Worm (Caenorhabditis elegans) whole organism, young adult: ENCODE measurements around the gene ric-8.

Experiments
- B0336.3 ChIP-seq: fragments of 200-800 bp; sonication (Bioruptor generic); IDR thresholded peaks from 2 replicates; pipeline ENCODE4 v1.3.6; 2022; ENCODE audit warnings: missing genetic modification characterization, missing compliant biosample characterization
- C06A6.2 ChIP-seq: fragments of 200-800 bp; sonication (Bioruptor generic); conservative IDR thresholded peaks from 2 replicates; pipeline ENCODE4 v1.3.6; 2022; ENCODE audit warnings: missing genetic modification characterization, missing compliant biosample characterization
- C17E4.6 ChIP-seq: fragments of 200-800 bp; sonication (Bioruptor generic); IDR thresholded peaks from 2 replicates; pipeline ENCODE4 v1.3.6; 2022; ENCODE audit warnings: missing genetic modification reagents, missing genetic modification characterization, missing compliant biosample characterization
- F33H1.4 ChIP-seq: fragments of 200-800 bp; sonication (Bioruptor generic); IDR thresholded peaks from 2 replicates; pipeline ENCODE4 v1.3.6; 2022; ENCODE audit warnings: missing genetic modification reagents, missing genetic modification characterization, missing compliant biosample characterization
- F55B11.4 ChIP-seq: sonication (generic microtip); optimal IDR thresholded peaks from 2 replicates; lab custom pipeline; 2016; ENCODE audit warnings: missing compliant biosample characterization, missing genetic modification characterization, borderline replicate concordance; ENCODE audit not compliant: insufficient read depth
- K12H6.12 ChIP-seq: fragments of 200-800 bp; sonication (Bioruptor generic); optimal IDR thresholded peaks from 2 replicates; lab custom pipeline; 2018; ENCODE audit warnings: mild to moderate bottlenecking, missing genetic modification characterization, missing compliant biosample characterization
- T26A5.8 ChIP-seq: sonication (generic microtip); optimal IDR thresholded peaks from 2 replicates; lab custom pipeline; 2016; ENCODE audit warnings: missing genetic modification characterization, missing compliant biosample characterization
- Y95B8A.8 ChIP-seq: fragments of 200-800 bp; sonication (Bioruptor generic); IDR thresholded peaks from 2 replicates; pipeline ENCODE4 v1.3.6; 2022; ENCODE audit warnings: missing genetic modification reagents, missing genetic modification characterization, missing compliant biosample characterization
- akir-1 ChIP-seq: fragments of 200-800 bp; sonication (Bioruptor generic); optimal IDR thresholded peaks from 2 replicates; lab custom pipeline; 2018; ENCODE audit warnings: mild to moderate bottlenecking, missing genetic modification characterization, moderate library complexity, missing compliant biosample characterization
- ama-1 ChIP-seq, 3 experiments: fragments of 150-350 bp in 1 of 3; sonication (generic microtip) in 2 of 3; optimal IDR thresholded peaks; 2 replicates each; lab custom pipeline; 2014 to 2018; ENCODE audit warnings: missing biosample characterization in 2 of 3, missing genetic modification characterization in 2 of 3, missing genetic modification reagents in 2 of 3
- atf-7 ChIP-seq: sonication (generic microtip); optimal IDR thresholded peaks from 2 replicates; lab custom pipeline; 2017; ENCODE audit warnings: mild to moderate bottlenecking, missing genetic modification characterization, missing compliant biosample characterization
- attf-3 ChIP-seq: fragments of 200-800 bp; sonication (Bioruptor generic); conservative IDR thresholded peaks from 2 replicates; pipeline ENCODE4 v1.3.6; 2022; ENCODE audit warnings: missing genetic modification reagents, missing genetic modification characterization, missing compliant biosample characterization
- bed-2 ChIP-seq: fragments of 200-800 bp; sonication (Bioruptor generic); IDR thresholded peaks from 2 replicates; pipeline ENCODE4 v1.3.6; 2022; ENCODE audit warnings: missing genetic modification reagents, missing genetic modification characterization, missing compliant biosample characterization
- ceh-100 ChIP-seq: fragments of 200-800 bp; sonication (Bioruptor generic); IDR thresholded peaks from 2 replicates; pipeline ENCODE4 v1.3.6; 2022; ENCODE audit warnings: missing genetic modification reagents, missing genetic modification characterization, missing compliant biosample characterization
- ceh-27 ChIP-seq: fragments of 200-800 bp; sonication (Bioruptor generic); optimal IDR thresholded peaks from 2 replicates; lab custom pipeline; 2018; ENCODE audit warnings: mild to moderate bottlenecking, missing genetic modification characterization, moderate library complexity, missing compliant biosample characterization
- ceh-58 ChIP-seq: fragments of 200-800 bp; sonication (Bioruptor generic); IDR thresholded peaks from 2 replicates; pipeline ENCODE4 v1.3.6; 2022; ENCODE audit warnings: missing genetic modification characterization, missing compliant biosample characterization
- ceh-79 ChIP-seq: sonication (generic microtip); optimal IDR thresholded peaks from 2 replicates; lab custom pipeline; 2017; ENCODE audit warnings: mild to moderate bottlenecking, missing genetic modification characterization, missing compliant biosample characterization
- ceh-91 ChIP-seq: fragments of 200-800 bp; sonication (Bioruptor generic); IDR thresholded peaks from 2 replicates; pipeline ENCODE4 v1.3.6; 2022; ENCODE audit warnings: missing genetic modification reagents, missing genetic modification characterization, missing compliant biosample characterization
- chd-7 ChIP-seq: sonication (generic microtip); optimal IDR thresholded peaks from 2 replicates; lab custom pipeline; 2016; ENCODE audit warnings: mild to moderate bottlenecking, missing genetic modification characterization, moderate library complexity, missing compliant biosample characterization
- dox-1 ChIP-seq: fragments of 200-800 bp; sonication (Bioruptor generic); IDR thresholded peaks from 2 replicates; pipeline ENCODE4 v1.3.6; 2022; ENCODE audit warnings: missing genetic modification reagents, missing genetic modification characterization, missing compliant biosample characterization
- egl-18 ChIP-seq: fragments of 200-800 bp; sonication (Bioruptor generic); IDR thresholded peaks from 2 replicates; pipeline ENCODE4 v1.3.6; 2022; ENCODE audit warnings: missing genetic modification reagents, missing genetic modification characterization, missing compliant biosample characterization
- egrh-3 ChIP-seq: fragments of 200-800 bp; sonication (Bioruptor generic); IDR thresholded peaks from 2 replicates; pipeline ENCODE4 v1.3.6; 2022; ENCODE audit warnings: missing genetic modification reagents, missing genetic modification characterization, missing compliant biosample characterization
- ekl-4 ChIP-seq: fragments of 200-800 bp; sonication (Bioruptor generic); IDR thresholded peaks from 2 replicates; pipeline ENCODE4 v1.3.6; 2022; ENCODE audit warnings: missing genetic modification reagents, missing genetic modification characterization, missing compliant biosample characterization
- ets-4 ChIP-seq: fragments of 200-800 bp; sonication (Bioruptor generic); optimal IDR thresholded peaks from 2 replicates; lab custom pipeline; 2018; ENCODE audit warnings: mild to moderate bottlenecking, missing genetic modification characterization, missing compliant biosample characterization
- fkh-3 ChIP-seq: sonication (generic microtip); optimal IDR thresholded peaks from 2 replicates; lab custom pipeline; 2016; ENCODE audit warnings: mild to moderate bottlenecking, missing genetic modification characterization, missing compliant biosample characterization
- gei-17 ChIP-seq: fragments of 200-800 bp; sonication (Bioruptor generic); optimal IDR thresholded peaks from 2 replicates; lab custom pipeline; 2018; ENCODE audit warnings: mild to moderate bottlenecking, missing genetic modification characterization, missing compliant biosample characterization
- hlh-12 ChIP-seq: sonication (generic microtip); optimal IDR thresholded peaks from 2 replicates; lab custom pipeline; 2016; ENCODE audit warnings: missing genetic modification characterization, missing compliant biosample characterization
- hlh-26 ChIP-seq: fragments of 200-800 bp; sonication (Bioruptor generic); conservative IDR thresholded peaks from 2 replicates; pipeline ENCODE4 v1.3.6; 2022; ENCODE audit warnings: missing genetic modification reagents, missing genetic modification characterization, missing compliant biosample characterization
- hsf-1 ChIP-seq: fragments of 200-800 bp; sonication (Bioruptor generic); IDR thresholded peaks from 2 replicates; pipeline ENCODE4 v1.3.6; 2022; ENCODE audit warnings: missing genetic modification reagents, missing genetic modification characterization, missing compliant biosample characterization
- lin-54 ChIP-seq: fragments of 200-800 bp; sonication (Bioruptor generic); optimal IDR thresholded peaks from 2 replicates; lab custom pipeline; 2018; ENCODE audit warnings: mild to moderate bottlenecking, missing genetic modification characterization, missing compliant biosample characterization
- lir-1 ChIP-seq: fragments of 200-800 bp; sonication (Bioruptor generic); conservative IDR thresholded peaks from 2 replicates; pipeline ENCODE4 v1.3.6; 2022; ENCODE audit warnings: missing genetic modification reagents, missing genetic modification characterization, missing compliant biosample characterization
- madf-10 ChIP-seq: sonication (generic microtip); optimal IDR thresholded peaks from 2 replicates; lab custom pipeline; 2016; ENCODE audit warnings: mild to moderate bottlenecking, missing genetic modification characterization, missing compliant biosample characterization
- nfya-2 ChIP-seq: fragments of 200-800 bp; sonication (Bioruptor generic); IDR thresholded peaks from 2 replicates; pipeline ENCODE4 v1.3.6; 2022; ENCODE audit warnings: missing genetic modification reagents, missing genetic modification characterization, missing compliant biosample characterization
- nhr-120 ChIP-seq: fragments of 200-800 bp; sonication (Bioruptor generic); IDR thresholded peaks from 2 replicates; pipeline ENCODE4 v1.3.6; 2022; ENCODE audit warnings: missing genetic modification characterization, missing compliant biosample characterization
- nhr-90 ChIP-seq: sonication (generic microtip); optimal IDR thresholded peaks from 2 replicates; lab custom pipeline; 2016; ENCODE audit warnings: missing genotype, mild to moderate bottlenecking, missing genetic modification characterization, missing compliant biosample characterization
- pha-4 ChIP-seq: fragments of 150-350 bp; sonication (generic microtip); optimal IDR thresholded peaks from 2 replicates; lab custom pipeline; 2014; ENCODE audit warnings: missing biosample characterization, missing genetic modification reagents, missing genetic modification characterization
- repo-1 ChIP-seq: sonication (generic microtip); optimal IDR thresholded peaks from 2 replicates; lab custom pipeline; 2017; ENCODE audit warnings: mild to moderate bottlenecking, missing genetic modification characterization, missing compliant biosample characterization
- sdz-38 ChIP-seq: sonication (generic microtip); optimal IDR thresholded peaks from 2 replicates; lab custom pipeline; 2016; ENCODE audit warnings: missing genotype, missing genetic modification characterization, missing compliant biosample characterization
- sea-2 ChIP-seq: fragments of 200-800 bp; sonication (Bioruptor generic); IDR thresholded peaks from 2 replicates; pipeline ENCODE4 v1.3.6; 2022; ENCODE audit warnings: missing genetic modification characterization, missing compliant biosample characterization
- snpc-1.1 ChIP-seq: sonication (generic microtip); optimal IDR thresholded peaks from 2 replicates; lab custom pipeline; 2017; ENCODE audit warnings: missing genetic modification characterization, mild to moderate bottlenecking, missing compliant biosample characterization, antibody characterized with exemption, moderate library complexity, missing genotype, missing genetic modification reagents; ENCODE audit not compliant: insufficient read depth
- snpc-1.3 ChIP-seq: sonication (generic microtip); optimal IDR thresholded peaks from 2 replicates; lab custom pipeline; 2017; ENCODE audit warnings: missing genetic modification characterization, mild to moderate bottlenecking, missing compliant biosample characterization, antibody characterized with exemption, moderate library complexity, missing genotype, missing genetic modification reagents; ENCODE audit not compliant: insufficient read depth
- somi-1 ChIP-seq: fragments of 200-800 bp; sonication (Bioruptor generic); optimal IDR thresholded peaks from 2 replicates; lab custom pipeline; 2018; ENCODE audit warnings: mild to moderate bottlenecking, missing genetic modification characterization, missing compliant biosample characterization
- tlf-1 ChIP-seq: fragments of 200-800 bp; sonication (Bioruptor generic); optimal IDR thresholded peaks from 2 replicates; lab custom pipeline; 2018; ENCODE audit warnings: mild to moderate bottlenecking, missing genetic modification characterization, missing compliant biosample characterization
- zim-3 ChIP-seq: sonication (generic microtip); optimal IDR thresholded peaks from 2 replicates; lab custom pipeline; 2017; ENCODE audit warnings: mild to moderate bottlenecking, missing genetic modification characterization, moderate library complexity, missing compliant biosample characterization
- ztf-18 ChIP-seq: sonication (generic microtip); optimal IDR thresholded peaks from 2 replicates; lab custom pipeline; 2016; ENCODE audit warnings: missing genotype, mild to moderate bottlenecking, missing genetic modification characterization, missing compliant biosample characterization
- ztf-25 ChIP-seq: fragments of 200-800 bp; sonication (Bioruptor generic); IDR thresholded peaks from 2 replicates; pipeline ENCODE4 v1.3.6; 2022; ENCODE audit warnings: missing genetic modification reagents, missing genetic modification characterization, missing compliant biosample characterization
- ztf-6 ChIP-seq: fragments of 200-800 bp; sonication (Bioruptor generic); IDR thresholded peaks from 2 replicates; pipeline ENCODE4 v1.3.6; 2022; ENCODE audit warnings: missing genetic modification reagents, missing genetic modification characterization, missing compliant biosample characterization

ric-8 gene

DNA sequence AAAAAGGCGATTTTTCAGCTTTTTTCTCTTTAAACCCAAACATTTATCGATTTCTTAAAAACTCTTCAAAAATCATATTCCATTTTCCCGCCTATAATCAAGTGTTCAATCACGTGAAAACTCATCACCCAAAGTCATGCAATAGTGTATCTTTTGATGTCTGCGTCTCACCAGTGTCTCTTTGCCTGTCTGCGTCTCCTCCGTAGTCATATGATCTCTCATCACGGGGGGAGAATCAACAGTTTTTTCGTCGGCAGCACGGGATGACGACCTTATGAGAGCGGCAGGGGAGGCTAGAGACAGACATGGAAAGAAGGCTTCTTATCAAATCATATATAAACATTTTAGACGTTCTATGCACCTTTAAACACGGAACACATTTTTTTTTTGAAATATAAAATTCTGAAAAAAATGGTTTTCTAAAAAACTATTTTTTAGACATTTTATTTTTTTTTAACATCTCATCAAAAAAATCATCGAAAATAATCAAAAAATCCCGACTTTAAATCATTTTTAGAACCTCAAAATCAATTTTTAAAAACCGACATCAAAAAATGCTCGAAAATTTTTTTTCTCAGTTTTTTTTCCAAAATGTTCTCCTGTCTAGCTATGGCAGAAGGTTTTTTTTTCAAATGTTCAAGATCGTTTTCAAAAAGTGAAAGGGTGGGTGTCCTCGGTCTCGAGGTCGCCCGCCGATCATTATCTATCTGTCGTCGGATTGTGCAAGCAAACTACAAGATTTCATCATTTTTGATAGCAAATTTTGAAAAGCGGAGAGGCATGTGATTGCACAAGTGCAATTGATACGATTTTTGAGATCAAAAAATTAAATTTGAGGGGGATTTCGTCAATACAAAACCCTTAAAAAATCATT lies 40.5 kb upstream of the ric-8 start (continued):
- TF ChIP-seq snpc-1.1 (no peak), ztf-25 (GFP tag; lab: Robert Waterston, UW) (no peak), T26A5.8 (tag; lab: Kevin White, UChicago) (no peak), nhr-120 (GFP tag; lab: Robert Waterston, UW) (peak; percentile 59; the same call in 1 of the 2 replicates), atf-7 (tag; lab: Kevin White, UChicago) (peak; percentile 98), ceh-91 (GFP tag; lab: Robert Waterston, UW) (peak; percentile 51), dox-1 (peak; percentile 95), fkh-3 (tag; lab: Kevin White, UChicago) (no peak), ztf-18 (tag; lab: Kevin White, UChicago) (peak; percentile 68), K12H6.12 (peak; percentile 93), B0336.3 (GFP tag; lab: Robert Waterston, UW) (peak; percentile 98), nhr-90 (tag; lab: Kevin White, UChicago) (peak; percentile 89), snpc-1.3 (tag; lab: Kevin White, UChicago) (no peak), lir-1 (peak; percentile 96), C17E4.6 (GFP tag; lab: Robert Waterston, UW) (peak; percentile 92), ceh-27 (GFP tag; lab: Kevin White, UChicago) (peak; percentile 94), ceh-79 (tag; lab: Kevin White, UChicago) (peak; percentile 90), hsf-1 (GFP tag; lab: Robert Waterston, UW) (peak; percentile 73), ztf-6 (GFP tag; lab: Robert Waterston, UW) (peak; percentile 74; the same call in 1 of the 2 replicates), pha-4 (tag; lab: Kevin White, UChicago) (peak; percentile 93), sdz-38 (tag; lab: Kevin White, UChicago) (no peak), akir-1 (GFP tag; lab: Kevin White, UChicago) (peak; percentile 90), ceh-100 (GFP tag; lab: Robert Waterston, UW) (peak; percentile 77), nfya-2 (GFP tag; lab: Robert Waterston, UW) (no peak), F33H1.4 (GFP tag; lab: Robert Waterston, UW) (peak; percentile 65), C06A6.2 (peak; percentile 96), attf-3 (GFP tag; lab: Robert Waterston, UW) (peak; percentile 63), sea-2 (peak; percentile 97), ama-1 (optimal IDR thresholded peaks at IDR 0.05; lab: Kevin White, UChicago) (peak; percentile 40), ama-1 (GFP tag; optimal IDR thresholded peaks at IDR 0.05; lab: Kevin White, UChicago) (no peak), egl-18 (peak; percentile 84), hlh-26 (GFP tag; lab: Robert Waterston, UW) (no peak), ekl-4 (GFP tag; lab: Robert Waterston, UW) (peak; percentile 99), lin-54 (GFP tag; lab: Kevin White, UChicago) (peak; percentile 94), repo-1 (tag; lab: Kevin White, UChicago) (peak; percentile 97), bed-2 (GFP tag; lab: Robert Waterston, UW) (no peak), egrh-3 (peak; percentile 44; the same call in 1 of the 2 replicates), somi-1 (GFP tag; lab: Kevin White, UChicago) (peak; percentile 99), chd-7 (tag; lab: Kevin White, UChicago) (peak; percentile 98), ceh-58 (GFP tag; lab: Robert Waterston, UW) (no peak), tlf-1 (peak; percentile 97), Y95B8A.8 (peak; percentile 90), hlh-12 (no peak), madf-10 (peak; percentile 92), gei-17 (GFP tag; lab: Kevin White, UChicago) (peak; percentile 88), ets-4 (GFP tag; lab: Kevin White, UChicago) (peak; percentile 90), zim-3 (tag; lab: Kevin White, UChicago) (peak; percentile 19), F55B11.4 (tag; lab: Kevin White, UChicago) (no peak)
